Fruit fly (Drosophila melanogaster) S2 (cell line): ENCODE measurements around the gene Porin2.

ENCODE experiments used
- CG8478 ChIP-seq: fragments of >200 bp; optimal IDR thresholded peaks from 2 replicates; lab custom pipeline; 2018
- CTCF ChIP-seq, 2 experiments: fragments of >200 bp; optimal IDR thresholded peaks; 2 replicates each; lab custom pipeline; 2018

The Porin2 gene

dm6 chr2L:10820405-10820804, 26.4 kb downstream of the Porin2 start, which contains the start of gene CG17134:
Gene CG17134, plus strand, starts transcription at chr2L:10820705.
- TF ChIP-seq CG8478 = no peak
- no peak for TF ChIP-seq CTCF (optimal IDR thresholded peaks at IDR 0.05; lab: Kevin White, UChicago)

- TF ChIP-seq CG8478 (no peak), CTCF (optimal IDR thresholded peaks at IDR 0.05; lab: Kevin White, UChicago) (no peak)
These were observed 28.0 kb downstream of the Porin2 start, which contains the start of gene CG6508 for dm6 chr2L:10818807-10819206. Gene CG6508, plus strand, starts transcription at chr2L:10819107.

dm6 chr2L:10801951-10802780, 44.7 kb downstream of the Porin2 start:
- no peak for TF ChIP-seq CG8478
- no peak for TF ChIP-seq CTCF (optimal IDR thresholded peaks at IDR 0.05; lab: Kevin White, UChicago)

dm6 chr2L:10800877-10801719, 45.7 kb downstream of the Porin2 start, which contains the start of gene CG31869:
Gene CG31869, minus strand, starts transcription at chr2L:10801109.
- TF ChIP-seq CG8478 (no peak), CTCF (optimal IDR thresholded peaks at IDR 0.05; lab: Kevin White, UChicago) (no peak)
